Fruit fly (Drosophila melanogaster): ENCODE measurements around the gene Adi1.

The Adi1 gene

dm6 chr3L:10679711-10680154 lies 16.6 kb downstream of the Adi1 start (continued):
- TF ChIP-seq CG8924 (tag; optimal IDR thresholded peaks at IDR 0.05) (no peak), CG13123 (GFP tag; optimal IDR thresholded peaks at IDR 0.05) (no peak), CG4328 (GFP tag; optimal IDR thresholded peaks at IDR 0.05) (peak; percentile 27), Hr3 (GFP tag; optimal IDR thresholded peaks at IDR 0.05) (no peak), org-1 (GFP tag; optimal IDR thresholded peaks at IDR 0.05) (peak; percentile 24), dpn (GFP tag; optimal IDR thresholded peaks at IDR 0.05) (peak; percentile 8 to 33), B-H2 (GFP tag; optimal IDR thresholded peaks at IDR 0.05) (peak; percentile 21), CG3163 (GFP tag; optimal IDR thresholded peaks at IDR 0.05) (no peak), PHDP (tag; optimal IDR thresholded peaks at IDR 0.05) (peak; percentile 49), CG2678 (tag; optimal IDR thresholded peaks at IDR 0.05) (peak; percentile 51), CG32767 (GFP tag; IDR thresholded peaks at IDR 0.05) (peak; percentile 53; the same call in 1 of the 2 replicates), fru (optimal IDR thresholded peaks at IDR 0.05) (no peak), CG11695 (GFP tag; IDR thresholded peaks at IDR 0.05) (peak; percentile 40; the same call in 1 of the 3 replicates), unpg (GFP tag; optimal IDR thresholded peaks at IDR 0.05) (peak; percentile 18), prd (optimal IDR thresholded peaks at IDR 0.05) (no peak), prd (GFP tag; IDR thresholded peaks at IDR 0.05) (0 out of 3 replicates have a peak, but pooled peaks have one; percentile 12), CG8388 (GFP tag; optimal IDR thresholded peaks at IDR 0.05) (peak; percentile 62), Rfx (GFP tag; IDR thresholded peaks at IDR 0.05) (0 out of 2 replicates have a peak, but pooled peaks have one; percentile 43), CG6813 (GFP tag; optimal IDR thresholded peaks at IDR 0.05) (peak; percentile 53), CG17361 (GFP tag; IDR thresholded peaks at IDR 0.05) (0 out of 3 replicates have a peak, but pooled peaks have one; percentile 11), slbo (GFP tag; IDR thresholded peaks at IDR 0.05) (0 out of 2 replicates have a peak, but pooled peaks have one; percentile 12), CTCF (GFP tag; optimal IDR thresholded peaks at IDR 0.05) (no peak), corto (GFP tag; optimal IDR thresholded peaks at IDR 0.05) (no peak), Abd-B (GFP tag; optimal IDR thresholded peaks at IDR 0.05) (no peak), CG10274 (GFP tag; optimal IDR thresholded peaks at IDR 0.05) (peak; percentile 19), ab (GFP tag; optimal IDR thresholded peaks at IDR 0.05) (no peak), CG17568 (GFP tag; optimal IDR thresholded peaks at IDR 0.05) (peak; percentile 32), gro (GFP tag; optimal IDR thresholded peaks at IDR 0.05) (peak; percentile 0), CG6683 (GFP tag; optimal IDR thresholded peaks at IDR 0.05) (no peak), CG14441 (GFP tag; IDR thresholded peaks at IDR 0.05) (peak; percentile 40; the same call in 1 of the 2 replicates), CG7987 (GFP tag; optimal IDR thresholded peaks at IDR 0.05) (peak; percentile 37), Oaz (GFP tag; IDR thresholded peaks at IDR 0.05) (no peak), stc (GFP tag; IDR thresholded peaks at IDR 0.05) (0 out of 2 replicates have a peak, but pooled peaks have one; percentile 10), seq (GFP tag; IDR thresholded peaks at IDR 0.05) (peak; percentile 61), caup (GFP tag; optimal IDR thresholded peaks at IDR 0.05; ENCODE audit: severe bottlenecking) (no peak), Doc3 (GFP tag; IDR thresholded peaks at IDR 0.05; ENCODE audit: partially characterized antibody) (no peak), oc (tag; optimal IDR thresholded peaks at IDR 0.05) (peak; percentile 25), Hand (GFP tag; optimal IDR thresholded peaks at IDR 0.05) (peak; percentile 38), cg (GFP tag; optimal IDR thresholded peaks at IDR 0.05) (no peak), CG31388 (GFP tag; optimal IDR thresholded peaks at IDR 0.05) (no peak), CG14050 (GFP tag; IDR thresholded peaks at IDR 0.05) (no peak), CG18262 (tag; optimal IDR thresholded peaks at IDR 0.05) (peak; percentile 13), CG11696 (GFP tag; IDR thresholded peaks at IDR 0.05) (peak; percentile 54; the same call in 1 of the 2 replicates), CG6854 (GFP tag; optimal IDR thresholded peaks at IDR 0.05) (no peak), Med (GFP tag) (peak; percentile 75), ind (GFP tag; optimal IDR thresholded peaks at IDR 0.05) (no peak), CG4360 (GFP tag; IDR thresholded peaks at IDR 0.05) (peak; percentile 73), croc (GFP tag; conservative IDR thresholded peaks at IDR 0.05) (no peak), tgo (GFP tag; IDR thresholded peaks at IDR 0.05) (no peak; the same call in 2 of the 3 replicates), CG18619 (GFP tag; optimal IDR thresholded peaks at IDR 0.05) (peak; percentile 20), CG9876 (GFP tag; optimal IDR thresholded peaks at IDR 0.05) (no peak), ap (GFP tag; IDR thresholded peaks at IDR 0.05) (no peak)
